Fruit fly (Drosophila melanogaster) whole organism, pupa: ENCODE measurements around the gene mora.

ENCODE experiments used
- CG10348 ChIP-seq: fragments of 200-800 bp; sonication (Bioruptor generic); IDR thresholded peaks from 2 replicates; pipeline ENCODE4 v1.3.6; 2022; ENCODE audit warnings: missing biosample characterization, missing genetic modification characterization
- CG12605 ChIP-seq: fragments of 200-800 bp; sonication (Bioruptor generic); IDR thresholded peaks from 2 replicates; pipeline ENCODE4 v1.3.6; 2022; ENCODE audit warnings: missing biosample characterization, missing genetic modification characterization
- CG13204 ChIP-seq: fragments of 200-800 bp; sonication (Bioruptor generic); optimal IDR thresholded peaks from 2 replicates; lab custom pipeline; 2018; ENCODE audit warnings: missing biosample characterization, mild to moderate bottlenecking, missing genetic modification characterization, moderate library complexity
- CG14655 ChIP-seq: fragments of 200-800 bp; sonication (Bioruptor generic); optimal IDR thresholded peaks from 3 replicates; lab custom pipeline; 2017; ENCODE audit warnings: mild to moderate bottlenecking, missing biosample characterization, missing genetic modification reagents, missing genetic modification characterization
- CG15710 ChIP-seq: fragments of 200-800 bp; sonication (Bioruptor generic); optimal IDR thresholded peaks from 2 replicates; lab custom pipeline; 2018; ENCODE audit warnings: missing biosample characterization, mild to moderate bottlenecking, missing genetic modification characterization, moderate library complexity
- CG17806 ChIP-seq: fragments of 200-800 bp; sonication (Bioruptor generic); optimal IDR thresholded peaks from 2 replicates; lab custom pipeline; 2018; ENCODE audit warnings: missing biosample characterization, mild to moderate bottlenecking, missing genetic modification characterization, moderate library complexity
- CG32121 ChIP-seq: fragments of 200-800 bp; sonication (Bioruptor generic); IDR thresholded peaks from 2 replicates; pipeline ENCODE4 v1.3.6; 2022; ENCODE audit warnings: missing biosample characterization, missing genetic modification characterization
- CG34367 ChIP-seq: fragments of 200-800 bp; sonication (Bioruptor generic); optimal IDR thresholded peaks from 2 replicates; lab custom pipeline; 2018; ENCODE audit warnings: missing biosample characterization, mild to moderate bottlenecking, missing genetic modification characterization
- CG4496 ChIP-seq: fragments of 200-800 bp; sonication (Bioruptor generic); IDR thresholded peaks from 3 replicates; pipeline ENCODE4 v1.3.6; 2022; ENCODE audit warnings: missing biosample characterization, missing genetic modification characterization
- CG8159 ChIP-seq: fragments of 200-800 bp; sonication (Bioruptor generic); optimal IDR thresholded peaks from 3 replicates; lab custom pipeline; 2018; ENCODE audit warnings: missing biosample characterization, mild to moderate bottlenecking, missing genetic modification characterization, moderate library complexity
- CG8301 ChIP-seq: fragments of 200-800 bp; sonication (Bioruptor generic); optimal IDR thresholded peaks from 2 replicates; lab custom pipeline; 2018; ENCODE audit warnings: missing biosample characterization, mild to moderate bottlenecking, missing genetic modification characterization
- CG9948 ChIP-seq: fragments of 200-800 bp; sonication (Bioruptor generic); optimal IDR thresholded peaks from 2 replicates; lab custom pipeline; 2018; ENCODE audit warnings: missing biosample characterization, mild to moderate bottlenecking, missing genetic modification characterization, moderate library complexity
- D1 ChIP-seq: fragments of 200-800 bp; sonication (Bioruptor generic); optimal IDR thresholded peaks from 2 replicates; lab custom pipeline; 2018; ENCODE audit warnings: missing biosample characterization, mild to moderate bottlenecking, missing genetic modification characterization, moderate library complexity
- EcR ChIP-seq: fragments of 200-800 bp; sonication (Bioruptor generic); optimal IDR thresholded peaks from 3 replicates; lab custom pipeline; 2019; ENCODE audit warnings: missing biosample characterization, missing genetic modification characterization, mild to moderate bottlenecking, moderate library complexity, missing genetic modification reagents
- Ets98B ChIP-seq: fragments of 200-800 bp; sonication (Bioruptor generic); IDR thresholded peaks from 2 replicates; pipeline ENCODE4 v1.3.6; 2022; ENCODE audit warnings: missing biosample characterization, missing genetic modification characterization
- Pif1A ChIP-seq: fragments of 200-800 bp; sonication (Bioruptor generic); optimal IDR thresholded peaks from 3 replicates; lab custom pipeline; 2016; ENCODE audit warnings: missing biosample characterization, missing genetic modification characterization
- Pif1B ChIP-seq: fragments of 200-800 bp; sonication (Bioruptor generic); optimal IDR thresholded peaks from 3 replicates; lab custom pipeline; 2016; ENCODE audit warnings: missing biosample characterization, missing genetic modification characterization
- Snoo ChIP-seq: fragments of 200-800 bp; sonication (Bioruptor generic); optimal IDR thresholded peaks from 3 replicates; lab custom pipeline; 2017; ENCODE audit warnings: missing biosample characterization, mild to moderate bottlenecking, missing genetic modification characterization, inconsistent platforms
- fd96Ca ChIP-seq: fragments of 200-800 bp; sonication (Bioruptor generic); IDR thresholded peaks from 3 replicates; pipeline ENCODE4 v1.3.6; 2022; ENCODE audit warnings: missing biosample characterization, missing genetic modification characterization
- gl ChIP-seq: fragments of 200-800 bp; sonication (Bioruptor generic); optimal IDR thresholded peaks from 2 replicates; lab custom pipeline; 2018; ENCODE audit warnings: missing biosample characterization, mild to moderate bottlenecking, missing genetic modification characterization
- rn ChIP-seq: fragments of 200-800 bp; sonication (Bioruptor generic); IDR thresholded peaks from 2 replicates; pipeline ENCODE4 v1.3.6; 2022; ENCODE audit warnings: missing biosample characterization, missing genetic modification characterization

The mora gene

dm6 chr3R:24218565-24218964, 32.4 kb downstream of the mora start, which contains the start of gene CG17786:
CG17786 (minus strand) TSS chr3R:24218718.
- peak; percentile 43; the same call in 1 of the 2 replicates for TF ChIP-seq CG32121
- peak; percentile 61; the same call in 1 of the 2 replicates for TF ChIP-seq CG12605
- 0 out of 3 replicates have a peak, but pooled peaks have one; percentile 22 for TF ChIP-seq fd96Ca (GFP tag; lab: Robert Waterston, UW)
- peak; percentile 40 for TF ChIP-seq Snoo (tag; lab: Kevin White, UChicago)
- peak; percentile 29; the same call in 2 of the 3 replicates for TF ChIP-seq CG4496 (GFP tag; lab: Robert Waterston, UW)
- no peak for TF ChIP-seq Pif1B (GFP tag; lab: Kevin White, UChicago)
- TF ChIP-seq EcR (GFP tag; lab: Kevin White, UChicago) = peak; percentile 31
- peak; percentile 48; the same call in 1 of the 2 replicates for TF ChIP-seq Ets98B (GFP tag; lab: Robert Waterston, UW)
- TF ChIP-seq CG15710 (tag; lab: Kevin White, UChicago) = no peak
- peak; percentile 12 for TF ChIP-seq Pif1A (GFP tag; lab: Kevin White, UChicago)
- peak; percentile 82 for TF ChIP-seq CG13204
- TF ChIP-seq, all 21 proteins: peak for 9

dm6 chr3R:24219093-24219492, 32.9 kb downstream of the mora start:
- TF ChIP-seq CG8301 (tag; lab: Kevin White, UChicago) (peak; percentile 1), CG12605 (no peak)

dm6 chr3R:24220845-24221244, 34.7 kb downstream of the mora start, which contains the start of gene cav:
cav (plus strand) TSS chr3R:24221103.
- no peak for TF ChIP-seq fd96Ca (GFP tag; lab: Robert Waterston, UW)
- TF ChIP-seq CG17806 (tag; lab: Kevin White, UChicago) = no peak
- TF ChIP-seq Ets98B (GFP tag; lab: Robert Waterston, UW) = no peak
- no peak for TF ChIP-seq CG32121
- no peak for TF ChIP-seq CG8301 (tag; lab: Kevin White, UChicago)
- no peak for TF ChIP-seq CG15710 (tag; lab: Kevin White, UChicago)

- no peak for TF ChIP-seq CG12605
- TF ChIP-seq CG32121 = peak; percentile 64; the same call in 1 of the 2 replicates
- no peak for TF ChIP-seq Ets98B (GFP tag; lab: Robert Waterston, UW)
- TF ChIP-seq Snoo (tag; lab: Kevin White, UChicago) = no peak
- no peak for TF ChIP-seq CG14655 (GFP tag; lab: Kevin White, UChicago)
- no peak for TF ChIP-seq fd96Ca (GFP tag; lab: Robert Waterston, UW)
- peak; percentile 32 for TF ChIP-seq CG9948 (tag; lab: Kevin White, UChicago)
- peak; percentile 18 for TF ChIP-seq CG8159 (tag; lab: Kevin White, UChicago)
- TF ChIP-seq CG8301 (tag; lab: Kevin White, UChicago) = peak; percentile 0
- no peak for TF ChIP-seq rn (GFP tag; lab: Robert Waterston, UW)
- no peak for TF ChIP-seq CG13204
- no peak for TF ChIP-seq EcR (GFP tag; lab: Kevin White, UChicago)
- no peak for TF ChIP-seq CG10348 (GFP tag; lab: Robert Waterston, UW)
- TF ChIP-seq Pif1B (GFP tag; lab: Kevin White, UChicago) = no peak
- TF ChIP-seq CG4496 (GFP tag; lab: Robert Waterston, UW) = 0 out of 3 replicates have a peak, but pooled peaks have one; percentile 42
- TF ChIP-seq CG15710 (tag; lab: Kevin White, UChicago) = peak; percentile 42
- no peak for TF ChIP-seq CG34367 (tag; lab: Kevin White, UChicago)
- TF ChIP-seq CG17806 (tag; lab: Kevin White, UChicago) = peak; percentile 13
- no peak for TF ChIP-seq gl (tag; lab: Kevin White, UChicago)
- TF ChIP-seq Pif1A (GFP tag; lab: Kevin White, UChicago) = no peak
- no peak for TF ChIP-seq D1 (tag; lab: Kevin White, UChicago)
Measured at dm6 chr3R:24221334-24222302, 35.5 kb downstream of the mora start, which contains the start of gene twin. twin (minus strand) TSS chr3R:24221965.

dm6 chr3R:24226744-24227143, 40.6 kb downstream of the mora start, which contains the start of the genes Spps and CG13609:
Spps (minus strand) TSS chr3R:24226934.
CG13609 (plus strand) TSS chr3R:24227023.
- no peak for TF ChIP-seq rn (GFP tag; lab: Robert Waterston, UW)
- peak; percentile 21 for TF ChIP-seq Snoo (tag; lab: Kevin White, UChicago)

- TF ChIP-seq CG32121 = no peak
- no peak for TF ChIP-seq CG8159 (tag; lab: Kevin White, UChicago)
- TF ChIP-seq Pif1A (GFP tag; lab: Kevin White, UChicago) = no peak
- no peak for TF ChIP-seq CG17806 (tag; lab: Kevin White, UChicago)
- no peak for TF ChIP-seq Snoo (tag; lab: Kevin White, UChicago)
- no peak for TF ChIP-seq EcR (GFP tag; lab: Kevin White, UChicago)
- TF ChIP-seq Pif1B (GFP tag; lab: Kevin White, UChicago) = no peak
- no peak for TF ChIP-seq CG12605
- TF ChIP-seq CG34367 (tag; lab: Kevin White, UChicago) = no peak
- no peak for TF ChIP-seq D1 (tag; lab: Kevin White, UChicago)
- no peak for TF ChIP-seq CG4496 (GFP tag; lab: Robert Waterston, UW)
- TF ChIP-seq CG8301 (tag; lab: Kevin White, UChicago) = no peak
- TF ChIP-seq CG10348 (GFP tag; lab: Robert Waterston, UW) = no peak
- no peak for TF ChIP-seq fd96Ca (GFP tag; lab: Robert Waterston, UW)
- TF ChIP-seq CG14655 (GFP tag; lab: Kevin White, UChicago) = no peak
- no peak for TF ChIP-seq rn (GFP tag; lab: Robert Waterston, UW)
- TF ChIP-seq CG9948 (tag; lab: Kevin White, UChicago) = no peak
- no peak for TF ChIP-seq CG13204
Measured at dm6 chr3R:24228675-24229074, 42.5 kb downstream of the mora start, which contains the start of gene Acp95EF. Acp95EF (plus strand) TSS chr3R:24228975.
